Fruit fly (Drosophila melanogaster): ENCODE results near the gene alpha-Man-Ib.
A peak's percentile ranks its signal among the peaks of the same experiment; 100 is the strongest.

Gene alpha-Man-Ib

dm6 chr3R:29112398-29113150 is at the start of gene alpha-Man-Ib, which contains the start of gene Pdhb (continued):
- no peak for TF ChIP-seq CG10565 (GFP tag; optimal IDR thresholded peaks at IDR 0.05)
- peak; percentile 82 for TF ChIP-seq lmd (GFP tag; IDR thresholded peaks at IDR 0.05)
- TF ChIP-seq gro (GFP tag; optimal IDR thresholded peaks at IDR 0.05): no peak
- no peak for TF ChIP-seq CG4854 (GFP tag; optimal IDR thresholded peaks at IDR 0.05)
- TF ChIP-seq CG3995 (GFP tag; optimal IDR thresholded peaks at IDR 0.05): peak; percentile 97
- peak; percentile 50; the same call in 1 of the 2 replicates for TF ChIP-seq ro (GFP tag; IDR thresholded peaks at IDR 0.05)
- peak; percentile 95 for TF ChIP-seq CG7928 (GFP tag; optimal IDR thresholded peaks at IDR 0.05)
- 0 out of 2 replicates have a peak, but pooled peaks have one; percentile 45 for TF ChIP-seq Nf-YA (GFP tag; IDR thresholded peaks at IDR 0.05)
- TF ChIP-seq croc (GFP tag; conservative IDR thresholded peaks at IDR 0.05): peak; percentile 67
- TF ChIP-seq CG2889 (GFP tag; IDR thresholded peaks at IDR 0.05): peak; percentile 58; the same call in 2 of the 3 replicates
- peak; percentile 76 for TF ChIP-seq CG6689 (GFP tag; IDR thresholded peaks at IDR 0.05)
- TF ChIP-seq Hey (tag; optimal IDR thresholded peaks at IDR 0.05): no peak
- TF ChIP-seq CG10654 (GFP tag; optimal IDR thresholded peaks at IDR 0.05): peak; percentile 73
- peak; percentile 57 for TF ChIP-seq Max (GFP tag; optimal IDR thresholded peaks at IDR 0.05)
- no peak for TF ChIP-seq CG11696 (GFP tag; IDR thresholded peaks at IDR 0.05)
- peak; percentile 94 for TF ChIP-seq slbo (GFP tag; IDR thresholded peaks at IDR 0.05)
- TF ChIP-seq CG10147 (GFP tag; optimal IDR thresholded peaks at IDR 0.05): no peak
- TF ChIP-seq pnt (GFP tag; optimal IDR thresholded peaks at IDR 0.05): peak; percentile 45
- peak; percentile 82 for TF ChIP-seq NfI (GFP tag; optimal IDR thresholded peaks at IDR 0.05)
- peak; percentile 60 for TF ChIP-seq cato (GFP tag; optimal IDR thresholded peaks at IDR 0.05; ENCODE audit: borderline replicate concordance)
- TF ChIP-seq CG13123 (GFP tag; optimal IDR thresholded peaks at IDR 0.05): peak; percentile 69
- TF ChIP-seq dimm (GFP tag; IDR thresholded peaks at IDR 0.05): no peak
- peak; percentile 75; the same call in 2 of the 3 replicates for TF ChIP-seq Mrtf (GFP tag; IDR thresholded peaks at IDR 0.05)
- TF ChIP-seq CG1233 (GFP tag; optimal IDR thresholded peaks at IDR 0.05): peak; percentile 57
- TF ChIP-seq Doc2 (GFP tag; IDR thresholded peaks at IDR 0.05): no peak
- TF ChIP-seq Mes4 (GFP tag; optimal IDR thresholded peaks at IDR 0.05): no peak
- peak; percentile 75 for TF ChIP-seq CG7357 (GFP tag; IDR thresholded peaks at IDR 0.05)
- peak; percentile 32; the same call in 1 of the 2 replicates for TF ChIP-seq gt (GFP tag; IDR thresholded peaks at IDR 0.05)
- TF ChIP-seq CG17829 (tag; optimal IDR thresholded peaks at IDR 0.05): peak; percentile 80
- TF ChIP-seq chinmo (GFP tag; IDR thresholded peaks at IDR 0.05; ENCODE audit: partially characterized antibody): 0 out of 4 replicates have a peak, but pooled peaks have one; percentile 38
- TF ChIP-seq E2f1 (GFP tag; IDR thresholded peaks at IDR 0.05): peak; percentile 74
- TF ChIP-seq her (GFP tag; optimal IDR thresholded peaks at IDR 0.05): peak; percentile 16
- peak; percentile 39 for TF ChIP-seq CG18011 (GFP tag; optimal IDR thresholded peaks at IDR 0.05)
- TF ChIP-seq ci (GFP tag; IDR thresholded peaks at IDR 0.05): peak; percentile 23; the same call in 1 of the 3 replicates
- peak; percentile 43; the same call in 1 of the 2 replicates for TF ChIP-seq peb (GFP tag; IDR thresholded peaks at IDR 0.05)
- peak; percentile 76 for TF ChIP-seq cas (GFP tag; IDR thresholded peaks at IDR 0.05)
- TF ChIP-seq CG12071 (GFP tag; optimal IDR thresholded peaks at IDR 0.05): no peak
- TF ChIP-seq repo (GFP tag; optimal IDR thresholded peaks at IDR 0.05): no peak
- TF ChIP-seq wdn (GFP tag; IDR thresholded peaks at IDR 0.05): 0 out of 2 replicates have a peak, but pooled peaks have one; percentile 38
- peak; percentile 48; the same call in 1 of the 2 replicates for TF ChIP-seq CG1024 (GFP tag; IDR thresholded peaks at IDR 0.05)
- TF ChIP-seq CG7839 (tag; optimal IDR thresholded peaks at IDR 0.05): no peak
- TF ChIP-seq Rx (GFP tag; IDR thresholded peaks at IDR 0.05): peak; percentile 44
- TF ChIP-seq Mad (GFP tag; optimal IDR thresholded peaks at IDR 0.05): peak; percentile 44
- TF ChIP-seq CG32772 (GFP tag; IDR thresholded peaks at IDR 0.05): peak; percentile 69
- no peak for TF ChIP-seq gcm2 (GFP tag; optimal IDR thresholded peaks at IDR 0.05)
- no peak for TF ChIP-seq Atf3 (GFP tag; optimal IDR thresholded peaks at IDR 0.05)
- TF ChIP-seq Lim3 (GFP tag; IDR thresholded peaks at IDR 0.05): 0 out of 2 replicates have a peak, but pooled peaks have one; percentile 16
- no peak for TF ChIP-seq HLH4C (GFP tag; IDR thresholded peaks at IDR 0.05; ENCODE audit: partially characterized antibody)
- TF ChIP-seq caup (GFP tag; optimal IDR thresholded peaks at IDR 0.05; ENCODE audit: severe bottlenecking): peak; percentile 66
- TF ChIP-seq CG15073 (GFP tag; optimal IDR thresholded peaks at IDR 0.05): peak; percentile 29
